Worm (Caenorhabditis elegans) whole organism, L1 larva: Measurements from ENCODE around the gene F19F10.1.

ENCODE experiments used
- C16A3.4 ChIP-seq: fragments of 150-350 bp; optimal IDR thresholded peaks from 2 replicates; lab custom pipeline; 2014; ENCODE audit warnings: missing biosample characterization, missing genetic modification characterization
- F16B12.6 ChIP-seq: fragments of 150-350 bp; optimal IDR thresholded peaks from 2 replicates; lab custom pipeline; 2014; ENCODE audit warnings: missing biosample characterization, missing genetic modification characterization
- blmp-1 ChIP-seq: fragments of 150-350 bp; optimal IDR thresholded peaks from 2 replicates; lab custom pipeline; 2014; ENCODE audit warnings: missing biosample characterization, missing genetic modification characterization
- ceh-63 ChIP-seq: fragments of 200-800 bp; sonication (Bioruptor generic); optimal IDR thresholded peaks from 2 replicates; lab custom pipeline; 2018; ENCODE audit warnings: mild to moderate bottlenecking, missing genetic modification characterization, missing compliant biosample characterization
- ceh-82 ChIP-seq, 3 experiments: fragments of 150-350 bp in 1 of 3; sonication (generic microtip) in 2 of 3; optimal IDR thresholded peaks; 2 replicates each; lab custom pipeline; 2014 to 2017; ENCODE audit warnings: missing biosample characterization in 3 of 3, missing genetic modification characterization in 3 of 3
- ceh-88 ChIP-seq: fragments of 200-800 bp; sonication (Bioruptor generic); IDR thresholded peaks from 2 replicates; pipeline ENCODE4 v1.3.6; 2022; ENCODE audit warnings: missing genetic modification characterization, missing compliant biosample characterization
- ceh-90 ChIP-seq: sonication (generic microtip); optimal IDR thresholded peaks from 2 replicates; lab custom pipeline; 2016; ENCODE audit warnings: missing genetic modification characterization, missing compliant biosample characterization
- ces-1 ChIP-seq: fragments of 150-350 bp; optimal IDR thresholded peaks from 2 replicates; lab custom pipeline; 2014; ENCODE audit warnings: missing biosample characterization, missing genetic modification reagents, missing genetic modification characterization
- dsc-1 ChIP-seq: sonication (generic microtip); optimal IDR thresholded peaks from 2 replicates; lab custom pipeline; 2016; ENCODE audit warnings: mild to moderate bottlenecking, missing genetic modification characterization, missing compliant biosample characterization
- egl-13 ChIP-seq: sonication (generic microtip); optimal IDR thresholded peaks from 2 replicates; lab custom pipeline; 2016; ENCODE audit warnings: missing genotype, missing genetic modification reagents, missing genetic modification characterization, missing compliant biosample characterization
- elt-2 ChIP-seq: sonication (generic microtip); optimal IDR thresholded peaks from 2 replicates; lab custom pipeline; 2016; ENCODE audit warnings: missing genetic modification characterization, mild to moderate bottlenecking, inconsistent platforms, missing compliant biosample characterization, missing genetic modification reagents
- elt-3 ChIP-seq, 6 experiments: fragments of 150-350 bp in 1 of 6; sonication (generic microtip); optimal IDR thresholded peaks; 2 replicates each; lab custom pipeline; 2017 to 2018; ENCODE audit warnings: missing biosample characterization in 6 of 6, missing genetic modification characterization in 6 of 6, inconsistent platforms in 1 of 6
- ets-5 ChIP-seq: fragments of 200-800 bp; sonication (Bioruptor generic); IDR thresholded peaks from 2 replicates; pipeline ENCODE4 v1.3.6; 2022; ENCODE audit warnings: missing genetic modification characterization, missing compliant biosample characterization
- fkh-10 ChIP-seq: sonication (generic microtip); optimal IDR thresholded peaks from 2 replicates; lab custom pipeline; 2017; ENCODE audit warnings: missing biosample characterization, missing genetic modification reagents, missing genetic modification characterization
- fos-1 ChIP-seq: fragments of 150-350 bp; optimal IDR thresholded peaks from 2 replicates; lab custom pipeline; 2014; ENCODE audit warnings: missing biosample characterization, missing genetic modification characterization
- grh-1 ChIP-seq: fragments of 200-800 bp; sonication (Bioruptor generic); IDR thresholded peaks from 2 replicates; pipeline ENCODE4 v1.3.6; 2022; ENCODE audit warnings: missing genetic modification reagents, missing genetic modification characterization, missing compliant biosample characterization
- hpl-2 ChIP-seq: fragments of 150-350 bp; optimal IDR thresholded peaks from 2 replicates; lab custom pipeline; 2014; ENCODE audit warnings: missing biosample characterization, missing genetic modification reagents, missing genetic modification characterization
- irx-1 ChIP-seq: sonication (generic microtip); optimal IDR thresholded peaks from 2 replicates; lab custom pipeline; 2016; ENCODE audit warnings: missing genetic modification characterization, missing compliant biosample characterization
- jun-1 ChIP-seq: fragments of 150-350 bp; optimal IDR thresholded peaks from 2 replicates; lab custom pipeline; 2014; ENCODE audit warnings: missing biosample characterization, missing genetic modification reagents, missing genetic modification characterization
- lin-13 ChIP-seq: fragments of 150-350 bp; optimal IDR thresholded peaks from 2 replicates; lab custom pipeline; 2014; ENCODE audit warnings: missing biosample characterization, missing genetic modification reagents, missing genetic modification characterization
- lin-15B ChIP-seq: fragments of 150-350 bp; sonication (generic microtip); optimal IDR thresholded peaks from 3 replicates; lab custom pipeline; 2014; ENCODE audit warnings: missing biosample characterization, missing genetic modification characterization
- lin-35 ChIP-seq, 2 experiments: fragments of 150-350 bp; optimal IDR thresholded peaks; 2 replicates each; lab custom pipeline; 2014; ENCODE audit warnings: missing biosample characterization in 2 of 2, missing genetic modification characterization in 2 of 2, missing genetic modification reagents in 2 of 2
- lin-39 ChIP-seq: fragments of 150-350 bp; optimal IDR thresholded peaks from 2 replicates; lab custom pipeline; 2014; ENCODE audit warnings: missing biosample characterization, missing genetic modification reagents, missing genetic modification characterization
- mab-9 ChIP-seq: fragments of 200-800 bp; sonication (Bioruptor generic); IDR thresholded peaks from 2 replicates; pipeline ENCODE4 v1.3.6; 2022; ENCODE audit warnings: missing genetic modification reagents, missing genetic modification characterization, missing compliant biosample characterization
- mdl-1 ChIP-seq, 2 experiments: fragments of 150-350 bp; optimal IDR thresholded peaks; 2 replicates each; lab custom pipeline; 2014 to 2017; ENCODE audit warnings: missing biosample characterization in 2 of 2, missing genetic modification characterization in 2 of 2, inconsistent platforms in 1 of 2
- mep-1 ChIP-seq: fragments of 150-350 bp; optimal IDR thresholded peaks from 2 replicates; lab custom pipeline; 2014; ENCODE audit warnings: missing biosample characterization, missing genetic modification characterization
- nhr-20 ChIP-seq: sonication (generic microtip); optimal IDR thresholded peaks from 2 replicates; lab custom pipeline; 2016; ENCODE audit warnings: mild to moderate bottlenecking, missing genetic modification characterization, missing compliant biosample characterization
- nhr-237 ChIP-seq: fragments of 150-350 bp; optimal IDR thresholded peaks from 2 replicates; lab custom pipeline; 2014; ENCODE audit warnings: missing biosample characterization, missing genetic modification characterization
- nhr-47 ChIP-seq: sonication (generic microtip); optimal IDR thresholded peaks from 2 replicates; lab custom pipeline; 2016; ENCODE audit warnings: mild to moderate bottlenecking, missing genetic modification characterization, moderate library complexity, missing compliant biosample characterization
- nhr-76 ChIP-seq: sonication (generic microtip); optimal IDR thresholded peaks from 2 replicates; lab custom pipeline; 2017; ENCODE audit warnings: missing biosample characterization, missing genetic modification characterization
- nhr-77 ChIP-seq: fragments of 150-350 bp; optimal IDR thresholded peaks from 2 replicates; lab custom pipeline; 2014; ENCODE audit warnings: missing biosample characterization, missing genetic modification characterization
- nhr-90 ChIP-seq: sonication (generic microtip); optimal IDR thresholded peaks from 2 replicates; lab custom pipeline; 2016; ENCODE audit warnings: mild to moderate bottlenecking, missing genetic modification characterization, missing compliant biosample characterization; ENCODE audit not compliant: poor library complexity
- pag-3 ChIP-seq: sonication (generic microtip); optimal IDR thresholded peaks from 2 replicates; lab custom pipeline; 2017; ENCODE audit warnings: missing genetic modification characterization, mild to moderate bottlenecking, missing compliant biosample characterization, antibody characterized with exemption, borderline replicate concordance; ENCODE audit not compliant: insufficient read depth
- pax-3 ChIP-seq: fragments of 200-800 bp; sonication (Bioruptor generic); optimal IDR thresholded peaks from 2 replicates; lab custom pipeline; 2018; ENCODE audit warnings: mild to moderate bottlenecking, missing genetic modification characterization, moderate library complexity, missing compliant biosample characterization
- pqm-1 ChIP-seq: sonication (generic microtip); optimal IDR thresholded peaks from 3 replicates; lab custom pipeline; 2017; ENCODE audit warnings: missing biosample characterization, missing genetic modification characterization
- snpc-4 ChIP-seq: fragments of 150-350 bp; optimal IDR thresholded peaks from 2 replicates; lab custom pipeline; 2014; ENCODE audit warnings: missing biosample characterization, missing genetic modification characterization
- snu-23 ChIP-seq: sonication (generic microtip); optimal IDR thresholded peaks from 2 replicates; lab custom pipeline; 2016; ENCODE audit warnings: missing genetic modification characterization, missing compliant biosample characterization
- sox-4 ChIP-seq: sonication (generic microtip); optimal IDR thresholded peaks from 2 replicates; lab custom pipeline; 2016; ENCODE audit warnings: missing genetic modification characterization, missing compliant biosample characterization
- tbx-2 ChIP-seq: sonication (generic microtip); optimal IDR thresholded peaks from 2 replicates; lab custom pipeline; 2016; ENCODE audit warnings: missing genetic modification characterization, missing compliant biosample characterization
- unc-62 ChIP-seq: fragments of 150-350 bp; optimal IDR thresholded peaks from 2 replicates; lab custom pipeline; 2014; ENCODE audit warnings: missing biosample characterization, missing genetic modification reagents, missing genetic modification characterization
- unc-86 ChIP-seq: sonication (generic microtip); optimal IDR thresholded peaks from 2 replicates; lab custom pipeline; 2016; ENCODE audit warnings: missing genetic modification characterization, missing compliant biosample characterization
- unc-98 ChIP-seq: fragments of 200-800 bp; sonication (Bioruptor generic); IDR thresholded peaks from 2 replicates; pipeline ENCODE4 v1.3.6; 2022; ENCODE audit warnings: missing genetic modification characterization, missing compliant biosample characterization
- vab-15 ChIP-seq: sonication (generic microtip); optimal IDR thresholded peaks from 2 replicates; lab custom pipeline; 2017; ENCODE audit warnings: missing genotype, mild to moderate bottlenecking, missing genetic modification characterization, missing compliant biosample characterization
- xbp-1 ChIP-seq: sonication (generic microtip); optimal IDR thresholded peaks from 2 replicates; lab custom pipeline; 2016; ENCODE audit warnings: missing genetic modification characterization, missing compliant biosample characterization
- zip-4 ChIP-seq: fragments of 200-800 bp; sonication (Bioruptor generic); optimal IDR thresholded peaks from 2 replicates; lab custom pipeline; 2018; ENCODE audit warnings: mild to moderate bottlenecking, missing genetic modification characterization, moderate library complexity, missing compliant biosample characterization
- ztf-11 ChIP-seq, 2 experiments: sonication (generic microtip); optimal IDR thresholded peaks; 2 replicates each; lab custom pipeline; 2016 to 2017; ENCODE audit warnings: missing genetic modification characterization in 2 of 2, missing biosample characterization in 1 of 2, missing compliant biosample characterization in 1 of 2

Gene F19F10.1

ce11 chrV:7600149-7600548 lies 37.1 kb downstream of the F19F10.1 start, which contains the start of gene C50E3.9:
C50E3.9 (minus strand) TSS chrV:7600249.
- TF ChIP-seq pqm-1 (tag; lab: Kevin White, UChicago) = no peak
- TF ChIP-seq elt-3 (tag; optimal IDR thresholded peaks at IDR 0.05; lab: Kevin White, UChicago) = no peak
- no peak for TF ChIP-seq elt-2 (tag; lab: Kevin White, UChicago)
- no peak for TF ChIP-seq grh-1 (GFP tag; lab: Robert Waterston, UW)
- TF ChIP-seq zip-4 (GFP tag; lab: Kevin White, UChicago) = no peak
- TF ChIP-seq fkh-10 = no peak
- TF ChIP-seq irx-1 (tag; lab: Kevin White, UChicago) = no peak
- no peak for TF ChIP-seq pag-3 (tag; lab: Kevin White, UChicago)
- TF ChIP-seq ceh-90 = no peak
- TF ChIP-seq lin-15B (tag; lab: Kevin White, UChicago) = no peak
- no peak for TF ChIP-seq lin-35 (GFP tag; optimal IDR thresholded peaks at IDR 0.05; lab: Kevin White, UChicago)
- TF ChIP-seq ceh-88 (GFP tag; lab: Robert Waterston, UW) = no peak

DNA sequence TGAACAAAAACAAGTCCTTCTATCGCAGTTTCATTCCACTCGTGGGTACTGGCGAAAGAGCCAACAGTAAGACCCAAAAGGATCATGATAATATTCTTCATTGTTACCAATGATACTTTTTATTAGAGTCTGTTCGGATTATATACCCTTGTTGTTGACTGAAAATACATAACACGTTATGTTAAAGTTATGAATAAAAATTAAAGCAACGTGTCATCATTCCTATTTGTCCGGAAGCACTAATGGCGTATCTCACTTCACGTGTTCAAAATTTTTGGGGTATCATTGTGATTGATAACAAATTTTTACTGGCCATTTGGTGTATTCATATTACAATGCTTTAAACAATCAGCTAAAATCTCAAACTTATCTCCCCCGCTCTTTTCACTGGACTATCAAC lies 38.4 kb downstream of the F19F10.1 start, which contains the start of gene scl-26:
scl-26 (minus strand) TSS at position 101 of the 400 bp plus-strand sequence.
- TF ChIP-seq lin-13 (GFP tag; lab: Kevin White, UChicago) = no peak
- no peak for TF ChIP-seq dsc-1 (tag; lab: Kevin White, UChicago)
- TF ChIP-seq fos-1 (tag; lab: Kevin White, UChicago) = no peak
- TF ChIP-seq unc-86 (tag; lab: Kevin White, UChicago) = no peak
- no peak for TF ChIP-seq snu-23 (GFP tag; lab: Kevin White, UChicago)
- no peak for TF ChIP-seq vab-15 (tag; lab: Kevin White, UChicago)
- no peak for TF ChIP-seq jun-1 (tag; lab: Kevin White, UChicago)
- TF ChIP-seq nhr-47 = no peak
- no peak for TF ChIP-seq C16A3.4 (tag; lab: Kevin White, UChicago)
- no peak for TF ChIP-seq ceh-82 (tag; optimal IDR thresholded peaks at IDR 0.05; lab: Kevin White, UChicago)
- TF ChIP-seq lin-35 (GFP tag; optimal IDR thresholded peaks at IDR 0.05; lab: Kevin White, UChicago) = no peak
- no peak for TF ChIP-seq grh-1 (GFP tag; lab: Robert Waterston, UW)
- no peak for TF ChIP-seq ets-5 (GFP tag; lab: Robert Waterston, UW)
- no peak for TF ChIP-seq mab-9
- TF ChIP-seq ces-1 (GFP tag; lab: Kevin White, UChicago) = no peak
- no peak for TF ChIP-seq snpc-4 (tag; lab: Kevin White, UChicago)
- TF ChIP-seq xbp-1 (tag; lab: Kevin White, UChicago) = no peak
- no peak for TF ChIP-seq elt-2 (tag; lab: Kevin White, UChicago)
- TF ChIP-seq, all 84 proteins: peak for 0

- TF ChIP-seq nhr-76 (tag; lab: Kevin White, UChicago) (no peak), pqm-1 (tag; lab: Kevin White, UChicago) (no peak), snpc-4 (tag; lab: Kevin White, UChicago) (no peak), unc-98 (GFP tag; lab: Robert Waterston, UW) (no peak), nhr-47 (no peak), mab-9 (no peak), lin-39 (no peak), ceh-88 (GFP tag; lab: Robert Waterston, UW) (no peak), tbx-2 (tag; lab: Kevin White, UChicago) (no peak), egl-13 (no peak), ceh-82 (tag; optimal IDR thresholded peaks at IDR 0.05; lab: Kevin White, UChicago) (no peak), ztf-11 (tag; optimal IDR thresholded peaks at IDR 0.05; lab: Kevin White, UChicago) (no peak), hpl-2 (GFP tag; lab: Kevin White, UChicago) (no peak), nhr-237 (tag; lab: Kevin White, UChicago) (no peak), zip-4 (GFP tag; lab: Kevin White, UChicago) (no peak), dsc-1 (tag; lab: Kevin White, UChicago) (no peak), ets-5 (GFP tag; lab: Robert Waterston, UW) (no peak)
These were observed 40.4 kb downstream of the F19F10.1 start, which contains the start of gene C50E3.11 for ce11 chrV:7603404-7603803. C50E3.11 (minus strand) TSS chrV:7603486.

DNA sequence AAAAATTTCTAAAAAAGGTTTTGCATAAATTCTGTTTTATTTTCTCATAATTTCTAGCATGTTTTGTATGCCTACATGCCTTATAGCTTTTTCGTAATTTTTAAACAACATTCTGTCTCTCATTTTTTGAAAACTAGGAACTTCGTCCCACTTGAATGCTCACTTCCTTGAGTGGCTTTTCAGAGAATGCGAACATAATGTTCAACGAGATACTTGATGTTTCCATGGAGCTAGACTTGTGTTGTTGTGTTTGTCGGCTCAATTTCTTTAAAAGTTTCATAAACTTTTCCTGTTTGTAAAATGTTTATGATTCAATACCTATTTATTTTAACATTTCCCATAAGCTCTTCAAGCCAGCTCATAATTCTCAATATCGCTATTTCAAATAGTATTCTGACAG lies 41.8 kb downstream of the F19F10.1 start, which contains the start of gene clec-213:
clec-213 (plus strand) TSS at position 301 of the 400 bp plus-strand sequence.
- TF ChIP-seq ztf-11 (tag; optimal IDR thresholded peaks at IDR 0.05; lab: Kevin White, UChicago) (no peak), mep-1 (tag; lab: Kevin White, UChicago) (no peak), pax-3 (tag; lab: Kevin White, UChicago) (no peak), irx-1 (tag; lab: Kevin White, UChicago) (no peak), blmp-1 (tag; lab: Kevin White, UChicago) (no peak), F16B12.6 (tag; lab: Kevin White, UChicago) (no peak), nhr-77 (no peak), unc-86 (tag; lab: Kevin White, UChicago) (no peak), unc-62 (no peak), nhr-90 (tag; lab: Kevin White, UChicago) (no peak), nhr-76 (tag; lab: Kevin White, UChicago) (no peak), ceh-63 (GFP tag; lab: Kevin White, UChicago) (no peak), jun-1 (tag; lab: Kevin White, UChicago) (no peak), lin-13 (GFP tag; lab: Kevin White, UChicago) (no peak), mdl-1 (tag; optimal IDR thresholded peaks at IDR 0.05; lab: Kevin White, UChicago) (no peak), nhr-20 (no peak), sox-4 (tag; lab: Kevin White, UChicago) (no peak)
